Fruit fly (Drosophila melanogaster): ENCODE data around the gene CG15332.

CG15332 gene

DNA sequence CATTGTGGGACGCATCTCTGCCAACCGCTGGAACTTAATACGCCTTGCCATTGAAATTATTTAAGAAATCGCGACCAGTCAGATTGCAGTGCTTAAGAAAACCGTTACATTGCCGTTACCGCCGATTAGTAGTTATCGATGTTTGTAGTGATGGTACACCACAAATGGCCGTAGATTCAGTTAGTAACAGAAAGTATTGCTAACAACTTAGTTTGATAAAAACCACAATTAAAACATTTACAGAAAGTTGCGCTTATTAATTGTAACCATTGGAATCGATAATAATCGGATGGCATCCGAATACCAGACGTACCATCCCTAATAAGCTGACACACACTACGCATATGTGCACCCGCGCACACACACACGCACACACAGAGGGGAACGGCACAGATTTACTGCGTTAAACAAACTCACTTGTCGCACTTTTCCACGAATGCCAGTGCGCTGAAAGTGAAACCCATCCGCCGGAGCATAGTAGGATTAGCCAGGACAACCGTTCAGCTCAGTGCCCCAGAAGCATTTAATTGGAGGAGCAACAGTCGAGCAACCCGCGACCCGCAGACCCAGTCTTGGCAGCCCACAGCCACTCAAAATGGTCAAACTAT is 35.6 kb downstream of the CG15332 start, which contains the start of the genes hdm and Ykt6 (continued):
- TF ChIP-seq achi (GFP tag; optimal IDR thresholded peaks at IDR 0.05), result peak; percentile 74
- no peak for TF ChIP-seq CG4318 (GFP tag; optimal IDR thresholded peaks at IDR 0.05)

DNA sequence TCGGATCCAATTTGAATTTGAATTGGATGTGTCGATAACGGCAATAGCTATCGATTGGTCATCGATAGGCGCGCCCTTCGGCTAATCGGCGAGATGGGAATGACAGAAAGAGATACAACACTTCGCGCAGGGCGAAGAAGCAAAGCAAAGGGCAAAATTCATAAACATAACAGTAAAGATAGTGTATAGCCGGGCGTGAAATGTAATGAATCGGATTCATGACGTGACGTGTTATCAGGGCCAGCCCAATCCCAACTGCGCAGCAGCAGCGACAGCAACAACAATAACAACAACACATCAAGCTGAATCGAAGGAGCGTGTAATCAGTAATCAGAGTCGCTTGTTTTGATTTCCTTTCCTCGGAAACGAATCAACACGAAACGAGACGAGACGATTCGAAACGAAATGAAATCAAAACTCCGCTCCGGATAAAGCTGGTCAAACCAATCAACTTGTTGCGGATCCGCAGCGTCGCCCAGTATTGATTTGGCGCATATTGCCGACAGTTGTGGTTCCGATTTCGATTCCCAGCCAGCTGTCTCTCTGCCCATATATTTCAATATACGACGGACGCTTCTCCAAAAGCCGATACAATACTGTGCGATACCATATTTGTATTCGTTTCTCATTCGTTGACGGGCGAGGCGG is 43.7 kb downstream of the CG15332 start, which contains the start of gene snz:
Gene snz, plus strand, starts transcription at position 107 of the 648 bp plus-strand sequence.
- TF ChIP-seq fd85E (GFP tag; optimal IDR thresholded peaks at IDR 0.05) (no peak), ss (GFP tag; optimal IDR thresholded peaks at IDR 0.05) (peak in 1 of 2 experiments; percentile 17), svp (GFP tag) (peak; percentile 61), acj6 (GFP tag; optimal IDR thresholded peaks at IDR 0.05) (no peak), dsx (GFP tag; optimal IDR thresholded peaks at IDR 0.05; ENCODE audit: poor library complexity, severe bottlenecking) (no peak), CG3919 (GFP tag; optimal IDR thresholded peaks at IDR 0.05) (no peak), Sox102F (GFP tag; optimal IDR thresholded peaks at IDR 0.05) (no peak), CG9139 (GFP tag; optimal IDR thresholded peaks at IDR 0.05) (peak; percentile 20), Eip78C (GFP tag) (peak; percentile 30), achi (GFP tag; optimal IDR thresholded peaks at IDR 0.05) (peak; percentile 28), esn (GFP tag; optimal IDR thresholded peaks at IDR 0.05) (peak; percentile 10), vri (GFP tag; optimal IDR thresholded peaks at IDR 0.05) (peak; percentile 0)

DNA sequence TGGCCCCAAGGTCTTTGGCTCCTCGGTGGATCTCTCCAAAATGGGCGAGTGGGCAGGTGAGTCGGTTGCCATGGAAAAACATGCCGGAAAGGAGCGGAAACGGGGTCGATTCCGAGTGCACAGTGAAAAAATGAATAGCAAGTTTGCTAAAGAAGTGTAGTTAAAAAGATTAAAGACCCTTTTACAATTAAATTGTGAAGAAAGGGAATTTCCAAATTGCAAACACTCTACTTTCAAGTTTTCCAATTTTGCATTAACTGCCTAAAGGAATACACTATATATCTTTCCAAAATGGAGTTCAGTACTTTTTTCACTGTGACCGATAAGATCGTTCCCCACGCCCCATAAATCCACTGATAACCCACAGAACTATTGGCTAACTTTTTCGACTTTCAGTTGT is 46.3 kb downstream of the CG15332 start:
- TF ChIP-seq CG1621 (tag; optimal IDR thresholded peaks at IDR 0.05) (no peak), Ets21C (GFP tag; optimal IDR thresholded peaks at IDR 0.05) (no peak), Met (GFP tag; optimal IDR thresholded peaks at IDR 0.05) (no peak), Eip78C (GFP tag) (peak; percentile 23), salr (GFP tag; optimal IDR thresholded peaks at IDR 0.05) (no peak), CG6792 (GFP tag; optimal IDR thresholded peaks at IDR 0.05) (no peak)

DNA sequence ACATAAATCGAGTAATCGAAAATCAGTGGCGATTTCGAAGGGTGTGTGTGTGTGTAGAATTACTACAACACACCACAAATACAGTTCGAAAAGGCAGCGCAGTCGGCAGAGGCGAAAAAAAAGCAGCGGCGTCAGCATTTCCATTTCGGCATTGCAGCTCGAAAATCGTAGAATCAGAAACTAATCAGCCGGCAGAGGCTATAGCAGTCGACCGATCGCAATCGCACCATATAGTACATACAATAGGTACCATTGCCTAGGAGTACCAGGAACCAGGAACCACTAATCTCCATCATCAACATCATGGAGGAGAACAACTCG is 46.8 kb downstream of the CG15332 start:
- TF ChIP-seq CG4318 (GFP tag; optimal IDR thresholded peaks at IDR 0.05), result no peak
- no peak for TF ChIP-seq fd59A (GFP tag; optimal IDR thresholded peaks at IDR 0.05)
- peak; percentile 88 for TF ChIP-seq vri (GFP tag; optimal IDR thresholded peaks at IDR 0.05)

DNA sequence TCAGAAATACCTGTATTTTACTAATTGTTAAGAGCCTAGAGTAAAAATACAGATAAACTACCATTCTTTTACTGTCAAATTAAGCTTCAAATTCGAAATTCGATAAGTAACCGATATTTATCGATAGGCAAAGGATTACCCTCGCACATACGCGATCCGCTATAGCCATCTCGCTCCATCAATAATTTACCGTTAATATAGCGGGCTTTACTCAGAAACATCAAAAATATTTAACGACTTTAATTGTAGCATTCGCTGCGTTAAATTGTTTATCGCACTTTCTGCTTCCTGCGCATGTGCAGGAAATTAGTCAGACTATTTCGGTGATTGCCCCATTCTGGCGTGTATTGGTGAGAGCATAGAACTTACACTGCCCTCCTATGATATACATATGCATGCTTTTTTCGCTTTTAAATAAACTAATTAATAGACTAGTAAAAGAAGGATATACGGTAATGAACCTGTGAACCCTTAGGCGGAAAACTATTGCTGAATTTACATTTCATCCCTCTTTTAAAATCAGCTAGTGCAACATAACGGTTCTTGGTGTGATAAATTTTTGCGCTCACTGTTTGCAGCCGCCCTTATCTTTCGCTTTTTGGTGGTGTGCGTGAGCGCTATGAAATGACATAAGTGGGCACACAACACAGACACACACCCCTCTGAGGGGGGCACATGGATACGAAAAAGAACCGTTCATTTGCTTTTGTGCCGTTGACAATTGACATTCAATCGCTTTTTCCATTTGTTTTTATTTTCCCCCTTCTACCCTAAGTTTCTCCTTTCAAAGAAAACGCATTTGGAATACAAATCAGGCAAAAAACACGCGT is 47.3 kb downstream of the CG15332 start, which contains the start of the genes dpr14 and spidey:
Gene dpr14, minus strand, starts transcription at position 48 of the 830 bp plus-strand sequence.
Gene spidey, plus strand, starts transcription at position 693 of the 830 bp plus-strand sequence.
- TF ChIP-seq Sox15 (GFP tag; optimal IDR thresholded peaks at IDR 0.05) (peak; percentile 46), CG10631 (GFP tag; optimal IDR thresholded peaks at IDR 0.05) (peak; percentile 76), CG6808 (GFP tag; optimal IDR thresholded peaks at IDR 0.05) (peak; percentile 74), CG31627 (GFP tag; optimal IDR thresholded peaks at IDR 0.05) (peak; percentile 84), Hr39 (GFP tag; optimal IDR thresholded peaks at IDR 0.05) (peak; percentile 79), Lpt (GFP tag; optimal IDR thresholded peaks at IDR 0.05) (peak; percentile 79), CG8319 (GFP tag; optimal IDR thresholded peaks at IDR 0.05) (peak; percentile 53), eg (GFP tag; IDR thresholded peaks at IDR 0.05) (peak; percentile 88), Ets21C (GFP tag; optimal IDR thresholded peaks at IDR 0.05) (peak; percentile 70), topi (GFP tag; optimal IDR thresholded peaks at IDR 0.05) (peak; percentile 83), CG8119 (GFP tag; IDR thresholded peaks at IDR 0.05) (peak; percentile 85), salr (GFP tag; optimal IDR thresholded peaks at IDR 0.05) (peak; percentile 57 to 64), esn (GFP tag; optimal IDR thresholded peaks at IDR 0.05) (peak; percentile 77), Eip78C (GFP tag) (peak; percentile 96), CG10669 (GFP tag; optimal IDR thresholded peaks at IDR 0.05) (peak; percentile 75), achi (GFP tag; optimal IDR thresholded peaks at IDR 0.05) (peak; percentile 75), OdsH (GFP tag; optimal IDR thresholded peaks at IDR 0.05) (peak; percentile 80), cyc (GFP tag; optimal IDR thresholded peaks at IDR 0.05) (peak; percentile 79), CG6854 (GFP tag; optimal IDR thresholded peaks at IDR 0.05) (peak; percentile 63), lz (GFP tag; optimal IDR thresholded peaks at IDR 0.05) (peak; percentile 82), pdm3 (GFP tag; optimal IDR thresholded peaks at IDR 0.05) (peak; percentile 86), Sox102F (GFP tag; optimal IDR thresholded peaks at IDR 0.05) (peak; percentile 83), CG8632 (GFP tag; optimal IDR thresholded peaks at IDR 0.05) (peak; percentile 66), CG11762 (GFP tag; optimal IDR thresholded peaks at IDR 0.05; ENCODE audit: insufficient read depth) (peak; percentile 76), CG4318 (GFP tag; optimal IDR thresholded peaks at IDR 0.05) (peak; percentile 61), fkh (GFP tag; optimal IDR thresholded peaks at IDR 0.05) (peak; percentile 66), CG11902 (GFP tag; optimal IDR thresholded peaks at IDR 0.05) (peak; percentile 37)

All from whole organism, prepupa.